Fruit fly (Drosophila melanogaster) Kc167 (cell line): ENCODE measurements around the gene CG31207.

Source experiments
- Myc ChIP-seq: fragments of >200 bp; optimal IDR thresholded peaks from 2 replicates; lab custom pipeline; 2017; ENCODE audit warnings: missing external identifiers
- insv ChIP-seq: fragments of >200 bp; optimal IDR thresholded peaks from 3 replicates; lab custom pipeline; 2018; ENCODE audit warnings: missing external identifiers

DNA sequence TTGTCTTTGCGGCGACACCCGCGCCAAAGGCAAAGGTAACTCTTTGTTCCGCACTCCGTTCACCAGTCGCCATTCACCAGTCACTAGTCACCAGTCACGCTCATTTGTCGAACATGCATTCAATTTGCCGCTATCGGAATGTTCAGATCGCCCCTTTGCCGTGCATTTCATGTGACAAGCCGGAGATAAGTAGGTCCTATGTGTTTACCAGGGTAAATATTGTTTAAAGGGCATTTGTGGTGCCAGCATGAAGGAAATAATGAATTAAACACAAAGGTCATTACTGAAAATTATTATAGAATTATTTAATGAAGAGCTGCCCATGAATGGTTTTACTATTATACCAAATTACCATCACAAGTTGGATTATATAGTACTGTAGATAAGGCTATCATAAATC, 45.7 kb downstream of the CG31207 start:
- TF ChIP-seq insv (lab: Kevin White, UChicago) (no peak), Myc (lab: Kevin White, UChicago) (no peak)
